Worm (Caenorhabditis elegans): ENCODE results near the gene T23B7.2.

The T23B7.2 gene

DNA sequence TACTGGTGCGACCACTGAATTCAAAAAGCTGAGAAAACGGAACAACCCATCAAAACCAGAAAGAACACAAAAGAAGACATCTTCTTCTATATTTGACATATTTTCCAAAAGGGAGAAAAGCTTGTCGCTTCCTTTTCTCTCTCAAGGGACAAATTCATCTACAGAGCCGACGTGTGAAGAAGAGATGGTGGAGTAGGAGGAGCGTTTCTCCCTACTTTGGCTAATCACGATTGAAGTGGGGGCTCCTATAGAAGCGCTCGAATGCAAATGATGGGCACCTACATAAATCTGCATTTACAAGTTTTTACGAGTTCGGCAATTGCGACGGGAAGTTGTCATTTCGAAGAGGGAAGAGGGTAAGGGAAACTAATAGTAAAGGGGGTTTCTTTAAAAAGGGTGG is 35.8 kb downstream of the T23B7.2 start:
- TF ChIP-seq tbx-2 (tag; optimal IDR thresholded peaks at IDR 0.05) (no peak), nfya-1 (tag; optimal IDR thresholded peaks at IDR 0.05; ENCODE audit: insufficient read depth) (no peak), unc-39 (tag; optimal IDR thresholded peaks at IDR 0.05) (no peak), lin-39 (tag; optimal IDR thresholded peaks at IDR 0.05) (peak; percentile 36), mml-1 (tag; optimal IDR thresholded peaks at IDR 0.05) (no peak), unc-62 (GFP tag; optimal IDR thresholded peaks at IDR 0.05) (peak; percentile 41), ztf-4 (tag; optimal IDR thresholded peaks at IDR 0.05) (no peak), hmg-11 (tag; optimal IDR thresholded peaks at IDR 0.05) (no peak), pha-4 (tag; optimal IDR thresholded peaks at IDR 0.05) (no peak), sea-2 (GFP tag; optimal IDR thresholded peaks at IDR 0.05) (no peak), nhr-67 (tag; optimal IDR thresholded peaks at IDR 0.05) (no peak), fkh-2 (tag; optimal IDR thresholded peaks at IDR 0.05) (no peak), ceh-82 (tag; optimal IDR thresholded peaks at IDR 0.05) (no peak), pqm-1 (tag; optimal IDR thresholded peaks at IDR 0.05) (no peak), ZK546.5 (tag; optimal IDR thresholded peaks at IDR 0.05) (no peak), zag-1 (tag; optimal IDR thresholded peaks at IDR 0.05) (no peak), nhr-237 (tag; optimal IDR thresholded peaks at IDR 0.05) (no peak), R02D3.7 (tag; optimal IDR thresholded peaks at IDR 0.05) (no peak), nhr-23 (tag; optimal IDR thresholded peaks at IDR 0.05) (no peak), elt-2 (tag; optimal IDR thresholded peaks at IDR 0.05) (no peak), jun-1 (tag; optimal IDR thresholded peaks at IDR 0.05) (no peak), fkh-10 (GFP tag; optimal IDR thresholded peaks at IDR 0.05) (no peak), elt-1 (tag; optimal IDR thresholded peaks at IDR 0.05) (peak; percentile 34)

DNA sequence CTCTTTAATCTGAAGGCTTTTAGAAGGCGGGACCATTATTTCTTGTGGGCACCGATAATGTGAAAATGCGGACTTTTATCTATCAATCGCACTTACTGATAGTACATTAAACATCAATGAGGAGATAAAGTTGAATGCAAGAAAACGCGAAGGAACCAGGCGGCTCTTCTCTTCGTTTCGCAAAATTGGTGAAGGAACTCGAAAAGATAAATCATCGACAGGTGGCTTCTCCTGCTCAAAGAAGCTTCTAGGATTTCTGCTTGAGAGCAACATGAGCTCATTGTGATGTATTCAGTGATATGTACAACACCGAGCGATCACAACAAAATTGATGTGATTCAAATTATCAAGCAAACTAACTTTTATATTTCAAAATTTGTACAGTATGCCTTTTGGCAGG is 36.2 kb downstream of the T23B7.2 start:
- TF ChIP-seq egl-5 (tag; optimal IDR thresholded peaks at IDR 0.05) = peak; percentile 16
- no peak for TF ChIP-seq ceh-82 (tag; optimal IDR thresholded peaks at IDR 0.05)
- no peak for TF ChIP-seq nfya-1 (tag; optimal IDR thresholded peaks at IDR 0.05; ENCODE audit: insufficient read depth)
- TF ChIP-seq ceh-28 (tag; optimal IDR thresholded peaks at IDR 0.05) = no peak

DNA sequence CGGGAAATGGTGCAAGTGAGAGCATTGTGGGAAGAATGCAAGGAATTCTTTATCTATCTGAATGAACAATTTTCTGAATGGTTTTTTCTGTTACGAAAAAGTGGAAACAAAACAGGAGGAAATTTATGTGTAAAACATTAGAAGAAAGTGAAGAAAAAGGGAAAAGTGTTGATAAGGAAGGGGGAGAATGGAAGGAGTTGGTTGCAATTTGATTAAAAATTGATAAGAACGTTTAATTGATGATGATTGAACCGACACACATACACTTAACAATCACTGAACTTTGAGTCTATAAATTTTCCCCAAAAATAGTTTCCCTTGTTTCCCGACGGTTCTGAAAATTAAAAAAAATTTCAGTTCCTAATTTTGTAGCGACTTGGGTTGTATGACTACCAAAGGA is 39.1 kb downstream of the T23B7.2 start:
- TF ChIP-seq ama-1 (optimal IDR thresholded peaks at IDR 0.05) (no peak), elt-3 (tag; optimal IDR thresholded peaks at IDR 0.05) (no peak), unc-62 (GFP tag; optimal IDR thresholded peaks at IDR 0.05) (no peak), pqm-1 (tag; optimal IDR thresholded peaks at IDR 0.05) (peak; percentile 38), fos-1 (tag; optimal IDR thresholded peaks at IDR 0.05) (no peak), fkh-10 (GFP tag; optimal IDR thresholded peaks at IDR 0.05) (no peak), mdl-1 (tag; optimal IDR thresholded peaks at IDR 0.05) (no peak), ztf-4 (tag; optimal IDR thresholded peaks at IDR 0.05) (no peak), aly-2 (tag; optimal IDR thresholded peaks at IDR 0.05) (no peak), nhr-23 (tag; optimal IDR thresholded peaks at IDR 0.05) (no peak), nhr-25 (tag; optimal IDR thresholded peaks at IDR 0.05) (no peak), snpc-4 (tag; optimal IDR thresholded peaks at IDR 0.05) (no peak), pha-4 (tag; optimal IDR thresholded peaks at IDR 0.05) (peak; percentile 10), nhr-11 (tag; optimal IDR thresholded peaks at IDR 0.05) (no peak), elt-1 (tag; optimal IDR thresholded peaks at IDR 0.05) (no peak), elt-2 (tag; optimal IDR thresholded peaks at IDR 0.05) (peak; percentile 96), sea-2 (GFP tag; optimal IDR thresholded peaks at IDR 0.05) (no peak), ceh-28 (tag; optimal IDR thresholded peaks at IDR 0.05) (no peak)

DNA sequence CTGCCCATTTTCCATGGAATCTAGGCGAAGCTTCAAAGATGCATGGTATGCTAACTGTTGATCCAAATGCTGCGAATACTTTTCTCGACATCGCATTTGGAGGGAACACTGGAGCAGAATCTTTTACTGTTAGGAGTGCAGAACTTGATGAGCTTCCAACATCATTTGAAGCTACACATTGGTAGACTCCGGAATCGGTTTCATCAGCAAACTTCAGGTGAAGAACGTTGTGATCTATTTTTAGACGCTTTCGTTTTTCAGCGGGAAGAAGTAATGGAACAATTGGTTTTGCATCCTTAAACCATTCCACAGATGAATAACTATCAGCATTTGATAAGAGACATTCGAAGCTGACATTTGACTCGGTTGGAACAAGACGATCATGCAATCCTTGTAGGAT is 41.5 kb downstream of the T23B7.2 start:
- TF ChIP-seq elt-2 (tag; optimal IDR thresholded peaks at IDR 0.05) (no peak), ztf-4 (tag; optimal IDR thresholded peaks at IDR 0.05) (no peak)

DNA sequence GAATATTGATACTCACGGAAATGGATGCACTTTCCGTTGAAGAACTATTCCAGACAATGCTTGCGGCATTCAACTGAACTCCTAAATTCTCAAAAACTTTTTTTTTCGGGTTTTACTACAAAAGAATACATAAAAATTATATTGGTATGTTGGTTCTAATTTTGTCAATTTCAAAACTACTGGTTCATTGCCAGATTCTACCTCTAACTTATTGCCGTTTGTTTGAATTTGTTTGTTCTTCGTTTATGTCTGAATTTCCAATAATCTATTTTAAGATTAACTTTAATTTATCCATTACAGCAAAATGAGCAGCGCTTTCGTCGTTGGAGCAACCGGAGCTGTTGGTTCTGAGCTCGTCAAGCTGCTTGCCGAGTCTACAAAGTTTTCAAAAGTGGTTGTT is 45.0 kb downstream of the T23B7.2 start, which contains the start of gene C33F10.14:
TSS of gene C33F10.14 (plus strand) at position 301 of the 400 bp plus-strand sequence.
- no peak for TF ChIP-seq unc-62 (GFP tag; optimal IDR thresholded peaks at IDR 0.05)
- no peak for TF ChIP-seq nhr-237 (tag; optimal IDR thresholded peaks at IDR 0.05)
- TF ChIP-seq nhr-43 (tag; optimal IDR thresholded peaks at IDR 0.05; ENCODE audit: poor library complexity, severe bottlenecking) = no peak
